Worm (Caenorhabditis elegans) whole organism, L1 larva: Measurements from ENCODE around the gene B0507.5.

Experiments
- jun-1 ChIP-seq: fragments of 150-350 bp; optimal IDR thresholded peaks from 2 replicates; lab custom pipeline; 2014; ENCODE audit warnings: missing biosample characterization, missing genetic modification reagents, missing genetic modification characterization
- lin-15B ChIP-seq: fragments of 150-350 bp; sonication (generic microtip); optimal IDR thresholded peaks from 3 replicates; lab custom pipeline; 2014; ENCODE audit warnings: missing biosample characterization, missing genetic modification characterization
- mdl-1 ChIP-seq, 2 experiments: fragments of 150-350 bp; optimal IDR thresholded peaks; 2 replicates each; lab custom pipeline; 2014 to 2017; ENCODE audit warnings: missing biosample characterization in 2 of 2, missing genetic modification characterization in 2 of 2, inconsistent platforms in 1 of 2
- mep-1 ChIP-seq: fragments of 150-350 bp; optimal IDR thresholded peaks from 2 replicates; lab custom pipeline; 2014; ENCODE audit warnings: missing biosample characterization, missing genetic modification characterization
- pag-3 ChIP-seq: sonication (generic microtip); optimal IDR thresholded peaks from 2 replicates; lab custom pipeline; 2017; ENCODE audit warnings: missing genetic modification characterization, mild to moderate bottlenecking, missing compliant biosample characterization, antibody characterized with exemption, borderline replicate concordance; ENCODE audit not compliant: insufficient read depth

ce11 chrV:8796889-8797288, 43.4 kb downstream of the B0507.5 start:
- no peak for TF ChIP-seq mep-1 (tag; lab: Kevin White, UChicago)
- TF ChIP-seq lin-15B (tag; lab: Kevin White, UChicago), result no peak
- TF ChIP-seq pag-3 (tag; lab: Kevin White, UChicago), result no peak
- TF ChIP-seq mdl-1 (tag; optimal IDR thresholded peaks at IDR 0.05; lab: Kevin White, UChicago), result no peak
- no peak for TF ChIP-seq jun-1 (tag; lab: Kevin White, UChicago)
